Worm (Caenorhabditis elegans) whole organism, early embryonic: ENCODE measurements around the gene cgt-3.

Experiments used
- B0310.2 ChIP-seq: sonication (generic microtip); optimal IDR thresholded peaks from 2 replicates; lab custom pipeline; 2016; ENCODE audit warnings: mild to moderate bottlenecking, missing genetic modification characterization, missing compliant biosample characterization
- F13C5.2 ChIP-seq: sonication (generic microtip); optimal IDR thresholded peaks from 2 replicates; lab custom pipeline; 2017; ENCODE audit warnings: mild to moderate bottlenecking, missing genetic modification characterization, inconsistent platforms, missing compliant biosample characterization
- aly-1 ChIP-seq: sonication (generic microtip); optimal IDR thresholded peaks from 2 replicates; lab custom pipeline; 2016; ENCODE audit warnings: missing genetic modification characterization, missing compliant biosample characterization
- ama-1 ChIP-seq: fragments of 150-350 bp; optimal IDR thresholded peaks from 2 replicates; lab custom pipeline; 2014
- ceh-13 ChIP-seq: fragments of 200-800 bp; sonication (Bioruptor generic); optimal IDR thresholded peaks from 2 replicates; lab custom pipeline; 2018; ENCODE audit warnings: mild to moderate bottlenecking, missing genetic modification characterization, missing compliant biosample characterization
- ets-7 ChIP-seq: sonication (generic microtip); optimal IDR thresholded peaks from 2 replicates; lab custom pipeline; 2016; ENCODE audit warnings: missing genotype, missing genetic modification characterization, missing compliant biosample characterization
- hmbx-1 ChIP-seq: sonication (generic microtip); optimal IDR thresholded peaks from 2 replicates; lab custom pipeline; 2016; ENCODE audit warnings: mild to moderate bottlenecking, missing genetic modification characterization, missing compliant biosample characterization
- hmg-4 ChIP-seq: fragments of 200-800 bp; sonication (Bioruptor generic); optimal IDR thresholded peaks from 2 replicates; lab custom pipeline; 2018; ENCODE audit warnings: mild to moderate bottlenecking, missing genetic modification characterization, missing compliant biosample characterization
- pes-1 ChIP-seq: fragments of 200-800 bp; sonication (Bioruptor generic); IDR thresholded peaks from 2 replicates; pipeline ENCODE4 v1.3.6; 2022; ENCODE audit warnings: missing genetic modification reagents, missing genetic modification characterization, missing compliant biosample characterization
- scrt-1 ChIP-seq: fragments of 200-800 bp; sonication (Bioruptor generic); IDR thresholded peaks from 2 replicates; pipeline ENCODE4 v1.3.6; 2022; ENCODE audit warnings: missing genetic modification characterization, missing compliant biosample characterization
- sea-1 ChIP-seq: fragments of 200-800 bp; sonication (Bioruptor generic); conservative IDR thresholded peaks from 2 replicates; pipeline ENCODE4 v1.3.6; 2022; ENCODE audit warnings: missing genetic modification characterization, missing compliant biosample characterization
- tbx-11 ChIP-seq: fragments of 200-800 bp; sonication (Bioruptor generic); IDR thresholded peaks from 2 replicates; pipeline ENCODE4 v1.3.6; 2022; ENCODE audit warnings: missing genetic modification characterization, missing compliant biosample characterization
- tbx-37 ChIP-seq: fragments of 200-800 bp; sonication (Bioruptor generic); conservative IDR thresholded peaks from 2 replicates; pipeline ENCODE4 v1.3.6; 2022; ENCODE audit warnings: missing genetic modification reagents, missing genetic modification characterization, missing compliant biosample characterization
- tra-4 ChIP-seq: sonication (generic microtip); optimal IDR thresholded peaks from 2 replicates; lab custom pipeline; 2017; ENCODE audit warnings: missing genetic modification characterization, missing compliant biosample characterization

DNA sequence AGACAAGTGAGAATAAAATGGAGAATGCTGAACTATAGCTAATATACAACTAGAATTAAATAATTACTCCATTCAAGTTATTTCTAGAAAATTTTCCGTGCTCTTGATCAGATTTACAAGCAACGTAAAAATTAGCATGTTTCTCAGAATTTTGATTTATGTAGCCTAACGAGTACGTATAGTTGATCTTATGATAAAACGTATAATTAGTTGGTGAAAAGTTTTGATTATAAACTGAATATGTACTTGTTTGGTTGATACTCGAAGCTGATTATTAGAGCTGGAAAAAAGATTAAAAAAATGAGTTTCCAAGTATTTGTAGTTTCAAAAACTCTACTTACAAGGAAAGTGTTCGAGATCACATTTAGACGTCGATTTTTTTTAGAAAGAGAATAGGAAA is 14.6 kb upstream of the cgt-3 start:
- TF ChIP-seq pes-1 (GFP tag; lab: Robert Waterston, UW) = no peak
- TF ChIP-seq ama-1 (lab: Kevin White, UChicago) = no peak
- no peak for TF ChIP-seq hmbx-1 (tag; lab: Kevin White, UChicago)
- TF ChIP-seq B0310.2 = no peak
- no peak for TF ChIP-seq aly-1 (tag; lab: Kevin White, UChicago)
- no peak for TF ChIP-seq ceh-13
- TF ChIP-seq tra-4 (tag; lab: Kevin White, UChicago) = no peak
- no peak for TF ChIP-seq tbx-11 (GFP tag; lab: Robert Waterston, UW)
- no peak for TF ChIP-seq hmg-4
- no peak for TF ChIP-seq scrt-1 (GFP tag; lab: Robert Waterston, UW)
- TF ChIP-seq ets-7 (tag; lab: Kevin White, UChicago) = no peak
- no peak for TF ChIP-seq tbx-37 (GFP tag; lab: Robert Waterston, UW)
- TF ChIP-seq F13C5.2 (tag; lab: Kevin White, UChicago) = no peak
- TF ChIP-seq sea-1 (GFP tag; lab: Robert Waterston, UW) = no peak
